Fruit fly (Drosophila melanogaster): Measurements from ENCODE around the gene Pdk1.

- TF ChIP-seq CG10348 (GFP tag; IDR thresholded peaks at IDR 0.05) (no peak), rn (GFP tag; IDR thresholded peaks at IDR 0.05) (no peak), CG15710 (tag; optimal IDR thresholded peaks at IDR 0.05) (no peak), CG14655 (GFP tag; optimal IDR thresholded peaks at IDR 0.05) (no peak), CG34367 (tag; optimal IDR thresholded peaks at IDR 0.05) (no peak), gl (tag; optimal IDR thresholded peaks at IDR 0.05) (no peak), D1 (tag; optimal IDR thresholded peaks at IDR 0.05) (no peak), fd96Ca (GFP tag; IDR thresholded peaks at IDR 0.05) (no peak), EcR (GFP tag; optimal IDR thresholded peaks at IDR 0.05) (no peak), CG4496 (GFP tag; IDR thresholded peaks at IDR 0.05) (no peak), CG8159 (tag; optimal IDR thresholded peaks at IDR 0.05) (no peak), CG13204 (GFP tag; optimal IDR thresholded peaks at IDR 0.05) (no peak), CG8301 (tag; optimal IDR thresholded peaks at IDR 0.05) (no peak)
Measured at dm6 chr3L:174501-174900, 45.3 kb downstream of the Pdk1 start.

Data from whole organism, pupa.